Fruit fly (Drosophila melanogaster) whole organism, embryonic: Measurements from ENCODE around the gene Sec3.
A peak's percentile ranks its signal among the peaks of the same experiment; 100 is the strongest.

Experiments
- ATbp ChIP-seq: fragments of 200-800 bp; sonication (Bioruptor generic); optimal IDR thresholded peaks from 2 replicates; lab custom pipeline; 2017; ENCODE audit warnings: missing biosample characterization, mild to moderate bottlenecking, missing genetic modification characterization, missing genetic modification reagents
- Antp ChIP-seq: fragments of 200-800 bp; sonication (Bioruptor generic); optimal IDR thresholded peaks from 3 replicates; lab custom pipeline; 2016; ENCODE audit warnings: missing biosample characterization, missing genetic modification characterization
- Atf6 ChIP-seq: fragments of 200-800 bp; sonication (Bioruptor generic); IDR thresholded peaks from 2 replicates; pipeline ENCODE4 v1.3.6; 2022; ENCODE audit warnings: missing biosample characterization, missing genetic modification characterization
- B-H1 ChIP-seq: fragments of 200-800 bp; sonication (Bioruptor generic); IDR thresholded peaks from 3 replicates; pipeline ENCODE4 v1.3.6; 2022; ENCODE audit warnings: missing biosample characterization, missing genetic modification characterization
- CG10267 ChIP-seq: fragments of 200-800 bp; sonication (Bioruptor generic); optimal IDR thresholded peaks from 2 replicates; lab custom pipeline; 2018; ENCODE audit warnings: missing biosample characterization, mild to moderate bottlenecking, missing genetic modification characterization, moderate library complexity
- CG10321 ChIP-seq: fragments of 200-800 bp; sonication (Bioruptor generic); IDR thresholded peaks from 2 replicates; pipeline ENCODE4 v1.3.6; 2022; ENCODE audit warnings: missing biosample characterization, missing genetic modification characterization
- CG10979 ChIP-seq: fragments of 200-800 bp; sonication (Bioruptor generic); optimal IDR thresholded peaks from 2 replicates; lab custom pipeline; 2018; ENCODE audit warnings: missing biosample characterization, mild to moderate bottlenecking, missing genetic modification characterization, moderate library complexity
- CG13123 ChIP-seq: fragments of 200-800 bp; sonication (Bioruptor generic); optimal IDR thresholded peaks from 2 replicates; lab custom pipeline; 2016; ENCODE audit warnings: missing biosample characterization, missing genetic modification characterization
- CG1529 ChIP-seq: fragments of 200-800 bp; sonication (Bioruptor generic); optimal IDR thresholded peaks from 3 replicates; lab custom pipeline; 2018; ENCODE audit warnings: missing biosample characterization, missing genetic modification characterization
- CG17568 ChIP-seq: fragments of 200-800 bp; sonication (Bioruptor generic); optimal IDR thresholded peaks from 2 replicates; lab custom pipeline; 2018; ENCODE audit warnings: missing biosample characterization, mild to moderate bottlenecking, missing genetic modification characterization, moderate library complexity
- CG18619 ChIP-seq: fragments of 200-800 bp; sonication (Bioruptor generic); optimal IDR thresholded peaks from 3 replicates; lab custom pipeline; 2017; ENCODE audit warnings: missing biosample characterization, mild to moderate bottlenecking, missing genetic modification characterization
- CG18764 ChIP-seq: fragments of 200-800 bp; sonication (Bioruptor generic); optimal IDR thresholded peaks from 3 replicates; lab custom pipeline; 2016; ENCODE audit warnings: missing biosample characterization, missing genetic modification characterization
- CG2120 ChIP-seq: fragments of 200-800 bp; sonication (Bioruptor generic); optimal IDR thresholded peaks from 3 replicates; lab custom pipeline; 2016; ENCODE audit warnings: missing biosample characterization, missing genetic modification characterization
- CG2712 ChIP-seq: fragments of 200-800 bp; optimal IDR thresholded peaks from 3 replicates; lab custom pipeline; 2019; ENCODE audit warnings: missing biosample characterization, mild to moderate bottlenecking, missing genetic modification characterization, moderate library complexity
- CG3065 ChIP-seq: fragments of 200-800 bp; sonication (Bioruptor generic); optimal IDR thresholded peaks from 2 replicates; lab custom pipeline; 2016; ENCODE audit warnings: missing biosample characterization, missing genetic modification characterization
- CG32532 ChIP-seq: fragments of 200-800 bp; sonication (Bioruptor generic); IDR thresholded peaks from 2 replicates; pipeline ENCODE4 v1.3.6; 2022; ENCODE audit warnings: missing biosample characterization, missing genetic modification characterization
- CG33557 ChIP-seq: fragments of 200-800 bp; sonication (Bioruptor generic); optimal IDR thresholded peaks from 2 replicates; lab custom pipeline; 2019; ENCODE audit warnings: missing biosample characterization, mild to moderate bottlenecking, missing genetic modification characterization, moderate library complexity
- CG4360 ChIP-seq: fragments of 200-800 bp; sonication (Bioruptor generic); IDR thresholded peaks from 2 replicates; pipeline ENCODE4 v1.3.6; 2022; ENCODE audit warnings: missing biosample characterization, missing genetic modification characterization
- CG6813 ChIP-seq: fragments of 200-800 bp; sonication (Bioruptor generic); optimal IDR thresholded peaks from 2 replicates; lab custom pipeline; 2017; ENCODE audit warnings: missing biosample characterization, missing genetic modification characterization, mild to moderate bottlenecking, moderate library complexity, missing genetic modification reagents
- CG6854 ChIP-seq: fragments of 200-800 bp; sonication (Bioruptor generic); optimal IDR thresholded peaks from 3 replicates; lab custom pipeline; 2017; ENCODE audit warnings: missing biosample characterization, mild to moderate bottlenecking, missing genetic modification characterization
- CG8944 ChIP-seq: fragments of 200-800 bp; sonication (Bioruptor generic); optimal IDR thresholded peaks from 3 replicates; lab custom pipeline; 2016; ENCODE audit warnings: missing biosample characterization, missing genetic modification characterization
- CTCF ChIP-seq: fragments of 200-800 bp; sonication (Bioruptor generic); optimal IDR thresholded peaks from 2 replicates; lab custom pipeline; 2017; ENCODE audit warnings: missing biosample characterization, mild to moderate bottlenecking, missing genetic modification characterization, moderate library complexity
- Elba2 ChIP-seq: fragments of 200-800 bp; sonication (Bioruptor generic); optimal IDR thresholded peaks from 3 replicates; lab custom pipeline; 2016; ENCODE audit warnings: missing biosample characterization, missing genetic modification characterization
- Fer3 ChIP-seq: fragments of 200-800 bp; sonication (Bioruptor generic); optimal IDR thresholded peaks from 2 replicates; lab custom pipeline; 2018; ENCODE audit warnings: missing biosample characterization, mild to moderate bottlenecking, missing genetic modification characterization, moderate library complexity
- GATAe ChIP-seq: fragments of 200-800 bp; sonication (Bioruptor generic); conservative IDR thresholded peaks from 2 replicates; pipeline ENCODE4 v1.3.6; 2022; ENCODE audit warnings: missing biosample characterization, missing genetic modification characterization
- Gug ChIP-seq: fragments of 200-800 bp; sonication (Bioruptor generic); IDR thresholded peaks from 4 replicates; pipeline ENCODE4 v1.3.6; 2022; ENCODE audit warnings: missing biosample characterization, missing genetic modification characterization
- HmgZ ChIP-seq: fragments of 200-800 bp; sonication (Bioruptor generic); optimal IDR thresholded peaks from 2 replicates; lab custom pipeline; 2018; ENCODE audit warnings: missing biosample characterization, mild to moderate bottlenecking, missing genetic modification characterization
- Kr ChIP-seq: fragments of 200-800 bp; sonication (Bioruptor generic); optimal IDR thresholded peaks from 2 replicates; lab custom pipeline; 2017; ENCODE audit warnings: missing biosample characterization, mild to moderate bottlenecking, missing genetic modification characterization
- Lpt ChIP-seq: fragments of >200 bp; optimal IDR thresholded peaks from 2 replicates; lab custom pipeline; 2018; ENCODE audit warnings: missing biosample characterization, missing genetic modification characterization
- Meics ChIP-seq: fragments of 200-800 bp; sonication (Bioruptor generic); optimal IDR thresholded peaks from 2 replicates; lab custom pipeline; 2017; ENCODE audit warnings: missing biosample characterization, mild to moderate bottlenecking, missing genetic modification characterization
- NC2α ChIP-seq: fragments of 200-800 bp; sonication (Bioruptor generic); optimal IDR thresholded peaks from 2 replicates; lab custom pipeline; 2016; ENCODE audit warnings: missing biosample characterization, missing genetic modification characterization
- NfI ChIP-seq: fragments of 200-800 bp; sonication (Bioruptor generic); optimal IDR thresholded peaks from 3 replicates; lab custom pipeline; 2018; ENCODE audit warnings: missing biosample characterization, mild to moderate bottlenecking, missing genetic modification characterization, moderate library complexity
- Oaz ChIP-seq: fragments of 200-800 bp; sonication (Bioruptor generic); IDR thresholded peaks from 2 replicates; pipeline ENCODE4 v1.3.6; 2022; ENCODE audit warnings: missing biosample characterization, missing genetic modification characterization
- Rx ChIP-seq: fragments of 200-800 bp; sonication (Bioruptor generic); IDR thresholded peaks from 2 replicates; pipeline ENCODE4 v1.3.6; 2022; ENCODE audit warnings: missing biosample characterization, missing genetic modification characterization
- Vsx1 ChIP-seq: fragments of 200-800 bp; sonication (Bioruptor generic); optimal IDR thresholded peaks from 2 replicates; lab custom pipeline; 2017; ENCODE audit warnings: missing biosample characterization, mild to moderate bottlenecking, missing genetic modification characterization, missing genetic modification reagents
- aop ChIP-seq: fragments of 200-800 bp; sonication (Bioruptor generic); IDR thresholded peaks from 2 replicates; pipeline ENCODE4 v1.3.6; 2022; ENCODE audit warnings: missing biosample characterization, missing genetic modification characterization
- ase ChIP-seq: fragments of 200-800 bp; sonication (Bioruptor generic); IDR thresholded peaks from 3 replicates; pipeline ENCODE4 v1.3.6; 2022; ENCODE audit warnings: missing biosample characterization, missing genetic modification characterization
- az2 ChIP-seq: fragments of 200-800 bp; sonication (Bioruptor generic); optimal IDR thresholded peaks from 3 replicates; lab custom pipeline; 2016; ENCODE audit warnings: missing biosample characterization, missing genetic modification characterization
- dan ChIP-seq: fragments of 200-800 bp; sonication (Bioruptor generic); IDR thresholded peaks from 2 replicates; pipeline ENCODE4 v1.3.6; 2022; ENCODE audit warnings: missing biosample characterization, missing genetic modification characterization
- gem ChIP-seq: fragments of 200-800 bp; sonication (Bioruptor generic); optimal IDR thresholded peaks from 2 replicates; lab custom pipeline; 2019; ENCODE audit warnings: missing biosample characterization, mild to moderate bottlenecking, missing genetic modification characterization, moderate library complexity
- her ChIP-seq: fragments of 200-800 bp; sonication (Bioruptor generic); optimal IDR thresholded peaks from 2 replicates; lab custom pipeline; 2016; ENCODE audit warnings: missing biosample characterization, missing genetic modification characterization
- insv ChIP-seq, 2 experiments: fragments of 200-800 bp; sonication (Bioruptor generic); optimal IDR thresholded peaks; 3 replicates each; lab custom pipeline; 2016 to 2018; ENCODE audit warnings: missing biosample characterization in 2 of 2, missing genetic modification characterization in 2 of 2
- kay ChIP-seq: fragments of 200-800 bp; sonication (Bioruptor generic); optimal IDR thresholded peaks from 2 replicates; lab custom pipeline; 2016; ENCODE audit warnings: missing biosample characterization, missing genetic modification characterization
- klu ChIP-seq: fragments of 200-800 bp; sonication (Bioruptor generic); IDR thresholded peaks from 2 replicates; pipeline ENCODE4 v1.3.6; 2022; ENCODE audit warnings: missing biosample characterization, missing genetic modification characterization
- lmd ChIP-seq: fragments of 200-800 bp; sonication (Bioruptor generic); IDR thresholded peaks from 2 replicates; pipeline ENCODE4 v1.3.6; 2022; ENCODE audit warnings: missing biosample characterization, missing genetic modification characterization
- ro ChIP-seq: fragments of 200-800 bp; sonication (Bioruptor generic); IDR thresholded peaks from 2 replicates; pipeline ENCODE4 v1.3.6; 2022; ENCODE audit warnings: missing biosample characterization, missing genetic modification characterization
- salm ChIP-seq: fragments of 200-800 bp; sonication (Bioruptor generic); optimal IDR thresholded peaks from 2 replicates; lab custom pipeline; 2018; ENCODE audit warnings: missing biosample characterization, mild to moderate bottlenecking, missing genetic modification characterization
- sna ChIP-seq: fragments of 200-800 bp; sonication (Bioruptor generic); IDR thresholded peaks from 2 replicates; pipeline ENCODE4 v1.3.6; 2022; ENCODE audit warnings: missing biosample characterization, missing genetic modification characterization; ENCODE audit not compliant: partially characterized antibody
- sqz ChIP-seq: fragments of 200-800 bp; sonication (Bioruptor generic); optimal IDR thresholded peaks from 3 replicates; lab custom pipeline; 2018; ENCODE audit warnings: missing biosample characterization, mild to moderate bottlenecking, missing genetic modification characterization
- sug ChIP-seq: fragments of 200-800 bp; optimal IDR thresholded peaks from 2 replicates; lab custom pipeline; 2019; ENCODE audit warnings: missing biosample characterization, mild to moderate bottlenecking, missing genetic modification characterization, moderate library complexity
- tna ChIP-seq: fragments of 200-800 bp; sonication (Bioruptor generic); IDR thresholded peaks from 2 replicates; pipeline ENCODE4 v1.3.6; 2022; ENCODE audit warnings: missing biosample characterization, missing genetic modification characterization; ENCODE audit not compliant: partially characterized antibody
- ttk ChIP-seq: fragments of 200-800 bp; sonication (Bioruptor generic); IDR thresholded peaks from 2 replicates; pipeline ENCODE4 v2.1.2; 2022; ENCODE audit warnings: missing biosample characterization, missing genetic modification characterization

The Sec3 gene

DNA sequence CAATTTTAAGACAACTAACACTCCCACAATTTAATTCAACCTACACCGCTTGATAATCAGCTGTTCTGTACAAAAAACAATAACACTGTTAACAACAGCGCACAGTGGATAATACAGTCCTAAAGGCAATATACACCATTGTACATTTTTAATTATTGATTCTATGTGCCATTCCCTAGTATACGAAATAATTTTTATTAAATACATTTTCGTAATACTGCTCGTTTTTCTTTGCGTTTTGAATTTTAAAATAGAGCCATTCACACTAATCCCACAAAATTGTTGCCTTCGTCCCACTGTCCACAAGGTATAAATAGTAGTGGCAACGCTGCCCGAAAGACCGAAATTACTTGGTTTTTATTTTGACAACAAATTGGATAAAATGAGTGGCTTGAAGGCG lies 8.5 kb upstream of the Sec3 start, which contains the start of the genes Coq4 and CG32176 (continued):
- TF ChIP-seq dan (GFP tag; lab: Robert Waterston, UW) = peak; percentile 95
- TF ChIP-seq CG8944 (GFP tag; lab: Kevin White, UChicago) = peak; percentile 99
- peak; percentile 96 for TF ChIP-seq kay (GFP tag; lab: Kevin White, UChicago)
- TF ChIP-seq CG2712 (tag; lab: Kevin White, UChicago) = peak; percentile 98
- peak; percentile 96 for TF ChIP-seq CG3065
- peak; percentile 96 for TF ChIP-seq CG6813 (GFP tag; lab: Kevin White, UChicago)
- TF ChIP-seq Gug (GFP tag; lab: Robert Waterston, UW) = peak; percentile 99
- TF ChIP-seq Rx (GFP tag; lab: Robert Waterston, UW) = peak; percentile 97
- peak; percentile 96 for TF ChIP-seq B-H1
- peak; percentile 98 for TF ChIP-seq CG18764 (GFP tag; lab: Kevin White, UChicago)
- TF ChIP-seq az2 (GFP tag; lab: Kevin White, UChicago) = peak; percentile 99
- peak; percentile 61 for TF ChIP-seq CTCF (GFP tag; lab: Kevin White, UChicago)
- TF ChIP-seq Oaz = peak; percentile 97
- TF ChIP-seq Atf6 = peak; percentile 97
- peak; percentile 73 for TF ChIP-seq CG4360 (GFP tag; lab: Robert Waterston, UW)
- TF ChIP-seq Meics = peak; percentile 97
- peak; percentile 96 for TF ChIP-seq klu (GFP tag; lab: Robert Waterston, UW)
- TF ChIP-seq CG10979 (tag; lab: Kevin White, UChicago) = peak; percentile 96
- peak; percentile 78 for TF ChIP-seq CG10321 (GFP tag; lab: Robert Waterston, UW)
- TF ChIP-seq sna (GFP tag; lab: Robert Waterston, UW) = peak; percentile 70
- peak; percentile 98 for TF ChIP-seq lmd (GFP tag; lab: Robert Waterston, UW)
- peak; percentile 97 for TF ChIP-seq ase (GFP tag; lab: Robert Waterston, UW)
- TF ChIP-seq CG1529 (GFP tag; lab: Kevin White, UChicago) = peak; percentile 93
- peak; percentile 88 for TF ChIP-seq CG6854 (GFP tag; lab: Kevin White, UChicago)
- TF ChIP-seq NfI (GFP tag; lab: Kevin White, UChicago) = peak; percentile 98
- TF ChIP-seq salm (tag; lab: Kevin White, UChicago) = peak; percentile 95
- TF ChIP-seq sug = peak; percentile 96
- TF ChIP-seq CG32532 = peak; percentile 99
- no peak for TF ChIP-seq Lpt (GFP tag; lab: Kevin White, UChicago)
- TF ChIP-seq aop (GFP tag; lab: Robert Waterston, UW) = peak; percentile 96
- TF ChIP-seq CG10267 (tag; lab: Kevin White, UChicago) = peak; percentile 91
- peak; percentile 96 for TF ChIP-seq CG13123 (GFP tag; lab: Kevin White, UChicago)
- peak; percentile 98 for TF ChIP-seq Antp
- peak; percentile 95 for TF ChIP-seq CG17568 (GFP tag; lab: Kevin White, UChicago)
- TF ChIP-seq sqz (GFP tag; lab: Kevin White, UChicago) = peak; percentile 91
- peak; percentile 95 for TF ChIP-seq ro (GFP tag; lab: Robert Waterston, UW)
- peak; percentile 91 for TF ChIP-seq Elba2 (GFP tag; lab: Kevin White, UChicago)
- TF ChIP-seq Vsx1 (GFP tag; lab: Kevin White, UChicago) = peak; percentile 89
- TF ChIP-seq ttk (GFP tag; lab: Robert Waterston, UW) = peak; percentile 97
- TF ChIP-seq Fer3 (tag; lab: Kevin White, UChicago) = peak; percentile 99
- peak; percentile 96 for TF ChIP-seq her
- TF ChIP-seq CG18619 (GFP tag; lab: Kevin White, UChicago) = peak; percentile 96
- peak; percentile 99 for TF ChIP-seq CG2120
- TF ChIP-seq NC2α = peak; percentile 96
- TF ChIP-seq gem (tag; lab: Kevin White, UChicago) = peak; percentile 99
- TF ChIP-seq Kr = no peak
- peak; percentile 95 for TF ChIP-seq ATbp
- TF ChIP-seq HmgZ = peak; percentile 99
- peak; percentile 95 for TF ChIP-seq CG33557 (GFP tag; lab: Kevin White, UChicago)
- TF ChIP-seq tna (GFP tag; lab: Robert Waterston, UW) = 0 out of 2 replicates have a peak, but pooled peaks have one; percentile 45
- TF ChIP-seq insv (GFP tag; optimal IDR thresholded peaks at IDR 0.05; lab: Kevin White, UChicago) = peak in 1 of 2 experiments; percentile 74
- TF ChIP-seq GATAe (GFP tag; lab: Robert Waterston, UW) = peak; percentile 80
